Worm (Caenorhabditis elegans): ENCODE data around the gene C26D10.3.

Gene C26D10.3

ce11 chrII:8325002-8325539 lies at the start of gene C26D10.3, which contains the start of gene ran-3:
Gene C26D10.3, plus strand, starts transcription at chrII:8325386.
Gene ran-3, minus strand, starts transcription at chrII:8325052.
- TF ChIP-seq F10B5.3 (tag; optimal IDR thresholded peaks at IDR 0.05) (no peak), Y5F2A.4 (GFP tag; optimal IDR thresholded peaks at IDR 0.05) (no peak), dve-1 (tag; optimal IDR thresholded peaks at IDR 0.05; ENCODE audit: insufficient read depth) (peak; percentile 21), hif-1 (tag; optimal IDR thresholded peaks at IDR 0.05) (peak in 1 of 2 experiments; percentile 13), rbr-2 (tag; optimal IDR thresholded peaks at IDR 0.05) (peak; percentile 17), dpl-1 (GFP tag; optimal IDR thresholded peaks at IDR 0.05) (peak; percentile 69), lsy-2 (tag; optimal IDR thresholded peaks at IDR 0.05) (peak in 1 of 2 experiments; percentile 58), daf-16 (GFP tag; optimal IDR thresholded peaks at IDR 0.05) (no peak), daf-16 (tag; optimal IDR thresholded peaks at IDR 0.05) (peak; percentile 62), Y105C5A.15 (GFP tag; IDR thresholded peaks at IDR 0.05) (no peak), mes-2 (tag; optimal IDR thresholded peaks at IDR 0.05; ENCODE audit: poor library complexity, severe bottlenecking) (peak; percentile 91), mdl-1 (tag; optimal IDR thresholded peaks at IDR 0.05) (no peak), lin-38 (GFP tag; IDR thresholded peaks at IDR 0.05) (peak; percentile 51; the same call in 1 of the 2 replicates), mep-1 (tag; optimal IDR thresholded peaks at IDR 0.05) (peak; percentile 42), cey-2 (tag; optimal IDR thresholded peaks at IDR 0.05; ENCODE audit: borderline replicate concordance, insufficient read depth) (no peak)

- peak; percentile 0 for TF ChIP-seq nhr-6 (tag; optimal IDR thresholded peaks at IDR 0.05)
- TF ChIP-seq F49E8.2 (tag; optimal IDR thresholded peaks at IDR 0.05; ENCODE audit: borderline replicate concordance) = peak; percentile 45
- no peak for TF ChIP-seq sdz-12 (GFP tag; optimal IDR thresholded peaks at IDR 0.05)
- TF ChIP-seq dpl-1 (GFP tag; optimal IDR thresholded peaks at IDR 0.05) = peak; percentile 89
- TF ChIP-seq lin-38 (GFP tag; IDR thresholded peaks at IDR 0.05) = peak; percentile 57
- TF ChIP-seq F10B5.3 (tag; optimal IDR thresholded peaks at IDR 0.05) = no peak
- no peak for TF ChIP-seq nhr-41 (GFP tag; IDR thresholded peaks at IDR 0.05)
- TF ChIP-seq F26F4.8 (GFP tag; conservative IDR thresholded peaks at IDR 0.05) = no peak
- TF ChIP-seq lsy-2 (tag; optimal IDR thresholded peaks at IDR 0.05) = peak in 1 of 2 experiments; percentile 82
- no peak for TF ChIP-seq ces-1 (GFP tag; optimal IDR thresholded peaks at IDR 0.05)
- TF ChIP-seq mes-2 (tag; optimal IDR thresholded peaks at IDR 0.05; ENCODE audit: poor library complexity, severe bottlenecking) = peak; percentile 54
- no peak for TF ChIP-seq T20F7.1 (GFP tag; optimal IDR thresholded peaks at IDR 0.05)
- TF ChIP-seq unc-130 (GFP tag; optimal IDR thresholded peaks at IDR 0.05) = peak; percentile 65
- TF ChIP-seq egl-27 (tag; optimal IDR thresholded peaks at IDR 0.05) = no peak
- peak; percentile 84 for TF ChIP-seq R02D3.7 (tag; optimal IDR thresholded peaks at IDR 0.05)
- TF ChIP-seq duxl-1 (tag; optimal IDR thresholded peaks at IDR 0.05; ENCODE audit: poor library complexity) = no peak
- TF ChIP-seq pha-4 (GFP tag; IDR thresholded peaks at IDR 0.05) = no peak
- TF ChIP-seq pha-4 (tag; optimal IDR thresholded peaks at IDR 0.05) = peak; percentile 12
- no peak for TF ChIP-seq madf-9 (GFP tag; conservative IDR thresholded peaks at IDR 0.05)
- no peak for TF ChIP-seq unc-62 (GFP tag; optimal IDR thresholded peaks at IDR 0.05 in 1 of 2)
- TF ChIP-seq unc-62 (tag; optimal IDR thresholded peaks at IDR 0.05) = no peak
- TF ChIP-seq saeg-2 (GFP tag; IDR thresholded peaks at IDR 0.05) = no peak
- TF ChIP-seq fkh-10 (GFP tag; optimal IDR thresholded peaks at IDR 0.05) = no peak
- peak; percentile 45 for TF ChIP-seq lin-13 (GFP tag; optimal IDR thresholded peaks at IDR 0.05)
- peak; percentile 52 for TF ChIP-seq hlh-30 (tag; optimal IDR thresholded peaks at IDR 0.05; ENCODE audit: insufficient read depth)
- TF ChIP-seq snpc-4 (tag; optimal IDR thresholded peaks at IDR 0.05) = no peak
Observed at ce11 chrII:8276057-8276456, 49.1 kb upstream of the C26D10.3 start, which contains the start of the genes gei-14 and slc-25A32. Gene gei-14, minus strand, starts transcription at chrII:8276231. Gene slc-25A32, plus strand, starts transcription at chrII:8276298.

ce11 chrII:8278415-8278814 lies 46.8 kb upstream of the C26D10.3 start, which contains the start of the genes mrpl-10 and clec-142:
Gene mrpl-10, minus strand, starts transcription at chrII:8278515.
Gene clec-142, plus strand, starts transcription at chrII:8278678.
- TF ChIP-seq hlh-30 (tag; optimal IDR thresholded peaks at IDR 0.05; ENCODE audit: insufficient read depth) (no peak), egl-43 (GFP tag; IDR thresholded peaks at IDR 0.05) (no peak), php-3 (GFP tag; IDR thresholded peaks at IDR 0.05) (no peak), ceh-62 (tag; optimal IDR thresholded peaks at IDR 0.05) (no peak), ztf-7 (tag; optimal IDR thresholded peaks at IDR 0.05) (no peak), F10B5.3 (tag; optimal IDR thresholded peaks at IDR 0.05) (no peak), ZK337.2 (GFP tag; IDR thresholded peaks at IDR 0.05) (no peak), snpc-1.2 (GFP tag; IDR thresholded peaks at IDR 0.05) (no peak), gei-8 (GFP tag; optimal IDR thresholded peaks at IDR 0.05) (no peak), ceh-20 (GFP tag; IDR thresholded peaks at IDR 0.05) (no peak), ZK546.5 (tag; optimal IDR thresholded peaks at IDR 0.05) (no peak), zip-11 (GFP tag; IDR thresholded peaks at IDR 0.05) (no peak), D1046.2 (GFP tag; IDR thresholded peaks at IDR 0.05) (no peak), dpl-1 (GFP tag; optimal IDR thresholded peaks at IDR 0.05) (no peak), nhr-102 (tag; optimal IDR thresholded peaks at IDR 0.05) (no peak)
